Worm (Caenorhabditis elegans) whole organism, young adult: ENCODE results near the gene scl-7.
A peak's percentile ranks its signal among the peaks of the same experiment; 100 is the strongest.

Experiments used
- B0261.1 ChIP-seq: sonication (generic microtip); optimal IDR thresholded peaks from 2 replicates; lab custom pipeline; 2016; ENCODE audit warnings: mild to moderate bottlenecking, missing genetic modification characterization, moderate library complexity, missing compliant biosample characterization
- F39B2.1 ChIP-seq: fragments of 200-800 bp; sonication (Bioruptor generic); IDR thresholded peaks from 2 replicates; pipeline ENCODE4 v1.3.6; 2022; ENCODE audit warnings: missing genetic modification reagents, missing genetic modification characterization, missing compliant biosample characterization
- F55B11.4 ChIP-seq: sonication (generic microtip); optimal IDR thresholded peaks from 2 replicates; lab custom pipeline; 2016; ENCODE audit warnings: missing compliant biosample characterization, missing genetic modification characterization, borderline replicate concordance; ENCODE audit not compliant: insufficient read depth
- F57A8.1 ChIP-seq: fragments of 200-800 bp; sonication (Bioruptor generic); optimal IDR thresholded peaks from 2 replicates; lab custom pipeline; 2018; ENCODE audit warnings: mild to moderate bottlenecking, missing genetic modification characterization, moderate library complexity, missing compliant biosample characterization
- K11D2.4 ChIP-seq: fragments of 200-800 bp; sonication (Bioruptor generic); IDR thresholded peaks from 2 replicates; pipeline ENCODE4 v1.3.6; 2022; ENCODE audit warnings: missing genetic modification reagents, missing genetic modification characterization, missing compliant biosample characterization
- Y56A3A.18 ChIP-seq: fragments of 200-800 bp; sonication (Bioruptor generic); IDR thresholded peaks from 2 replicates; pipeline ENCODE4 v1.3.6; 2022; ENCODE audit warnings: missing genetic modification reagents, missing genetic modification characterization, missing compliant biosample characterization
- Y67H2A.10 ChIP-seq: fragments of 200-800 bp; sonication (Bioruptor generic); conservative IDR thresholded peaks from 2 replicates; pipeline ENCODE4 v1.3.6; 2022; ENCODE audit warnings: missing genetic modification reagents, missing genetic modification characterization, missing compliant biosample characterization
- ZK185.1 ChIP-seq: sonication (generic microtip); optimal IDR thresholded peaks from 2 replicates; lab custom pipeline; 2016; ENCODE audit warnings: mild to moderate bottlenecking, missing genetic modification characterization, missing compliant biosample characterization; ENCODE audit not compliant: poor library complexity, severe bottlenecking
- aptf-3 ChIP-seq: fragments of 200-800 bp; sonication (Bioruptor generic); IDR thresholded peaks from 2 replicates; pipeline ENCODE4 v1.3.6; 2022; ENCODE audit warnings: missing genetic modification characterization, missing compliant biosample characterization
- atf-7 ChIP-seq: sonication (generic microtip); optimal IDR thresholded peaks from 2 replicates; lab custom pipeline; 2017; ENCODE audit warnings: mild to moderate bottlenecking, missing genetic modification characterization, missing compliant biosample characterization
- attf-6 ChIP-seq: fragments of 200-800 bp; sonication (Bioruptor generic); IDR thresholded peaks from 2 replicates; pipeline ENCODE4 v1.3.6; 2022; ENCODE audit warnings: missing genetic modification reagents, missing genetic modification characterization, missing compliant biosample characterization
- cebp-1 ChIP-seq, 2 experiments: fragments of 200-800 bp in 1 of 2; sonication (Bioruptor generic) in 1 of 2; sonication (generic microtip) in 1 of 2; IDR thresholded peaks in 1 of 2; optimal IDR thresholded peaks in 1 of 2; 2 replicates each; pipeline versions ENCODE4 v1.3.6 to Lab custom; 2017 to 2022; ENCODE audit warnings: missing compliant biosample characterization in 2 of 2, missing genetic modification characterization in 2 of 2, mild to moderate bottlenecking in 1 of 2, missing genetic modification reagents in 1 of 2, moderate library complexity in 1 of 2
- cebp-2 ChIP-seq: fragments of 200-800 bp; sonication (Bioruptor generic); IDR thresholded peaks from 2 replicates; pipeline ENCODE4 v1.3.6; 2022; ENCODE audit warnings: missing genetic modification characterization, missing compliant biosample characterization
- ceh-27 ChIP-seq: fragments of 200-800 bp; sonication (Bioruptor generic); optimal IDR thresholded peaks from 2 replicates; lab custom pipeline; 2018; ENCODE audit warnings: mild to moderate bottlenecking, missing genetic modification characterization, moderate library complexity, missing compliant biosample characterization
- ceh-40 ChIP-seq: fragments of 200-800 bp; sonication (Bioruptor generic); IDR thresholded peaks from 2 replicates; pipeline ENCODE4 v1.3.6; 2022; ENCODE audit warnings: missing genetic modification characterization, missing compliant biosample characterization
- chd-7 ChIP-seq: sonication (generic microtip); optimal IDR thresholded peaks from 2 replicates; lab custom pipeline; 2016; ENCODE audit warnings: mild to moderate bottlenecking, missing genetic modification characterization, moderate library complexity, missing compliant biosample characterization
- efl-1 ChIP-seq: fragments of 150-350 bp; optimal IDR thresholded peaks from 2 replicates; lab custom pipeline; 2014; ENCODE audit warnings: missing biosample characterization, missing genetic modification reagents, missing genetic modification characterization
- egl-18 ChIP-seq: fragments of 200-800 bp; sonication (Bioruptor generic); IDR thresholded peaks from 2 replicates; pipeline ENCODE4 v1.3.6; 2022; ENCODE audit warnings: missing genetic modification reagents, missing genetic modification characterization, missing compliant biosample characterization
- egrh-3 ChIP-seq: fragments of 200-800 bp; sonication (Bioruptor generic); IDR thresholded peaks from 2 replicates; pipeline ENCODE4 v1.3.6; 2022; ENCODE audit warnings: missing genetic modification reagents, missing genetic modification characterization, missing compliant biosample characterization
- ekl-4 ChIP-seq: fragments of 200-800 bp; sonication (Bioruptor generic); IDR thresholded peaks from 2 replicates; pipeline ENCODE4 v1.3.6; 2022; ENCODE audit warnings: missing genetic modification reagents, missing genetic modification characterization, missing compliant biosample characterization
- ets-4 ChIP-seq: fragments of 200-800 bp; sonication (Bioruptor generic); optimal IDR thresholded peaks from 2 replicates; lab custom pipeline; 2018; ENCODE audit warnings: mild to moderate bottlenecking, missing genetic modification characterization, missing compliant biosample characterization
- hlh-26 ChIP-seq: fragments of 200-800 bp; sonication (Bioruptor generic); conservative IDR thresholded peaks from 2 replicates; pipeline ENCODE4 v1.3.6; 2022; ENCODE audit warnings: missing genetic modification reagents, missing genetic modification characterization, missing compliant biosample characterization
- hmg-1.2 ChIP-seq: fragments of 200-800 bp; sonication (Bioruptor generic); IDR thresholded peaks from 2 replicates; pipeline ENCODE4 v1.3.6; 2022; ENCODE audit warnings: missing genetic modification reagents, missing genetic modification characterization, missing compliant biosample characterization
- hrde-1 ChIP-seq: sonication (generic microtip); optimal IDR thresholded peaks from 2 replicates; lab custom pipeline; 2016; ENCODE audit warnings: missing genetic modification characterization, mild to moderate bottlenecking, missing compliant biosample characterization, moderate library complexity, missing genotype, missing genetic modification reagents, borderline replicate concordance
- nfyb-1 ChIP-seq: fragments of 200-800 bp; sonication (Bioruptor generic); IDR thresholded peaks from 2 replicates; pipeline ENCODE4 v1.3.6; 2022; ENCODE audit warnings: missing genetic modification reagents, missing genetic modification characterization, missing compliant biosample characterization
- nhr-179 ChIP-seq: sonication (generic microtip); optimal IDR thresholded peaks from 2 replicates; lab custom pipeline; 2016; ENCODE audit warnings: mild to moderate bottlenecking, missing genetic modification characterization, missing compliant biosample characterization
- nhr-27 ChIP-seq: fragments of 200-800 bp; sonication (Bioruptor generic); optimal IDR thresholded peaks from 2 replicates; lab custom pipeline; 2018; ENCODE audit warnings: mild to moderate bottlenecking, missing genetic modification characterization, moderate library complexity, missing compliant biosample characterization
- nhr-80 ChIP-seq: sonication (generic microtip); optimal IDR thresholded peaks from 2 replicates; lab custom pipeline; 2016; ENCODE audit warnings: missing genetic modification characterization, missing compliant biosample characterization
- nhr-90 ChIP-seq: sonication (generic microtip); optimal IDR thresholded peaks from 2 replicates; lab custom pipeline; 2016; ENCODE audit warnings: missing genotype, mild to moderate bottlenecking, missing genetic modification characterization, missing compliant biosample characterization
- rcor-1 ChIP-seq: fragments of 200-800 bp; sonication (Bioruptor generic); IDR thresholded peaks from 2 replicates; pipeline ENCODE4 v1.3.6; 2022; ENCODE audit warnings: missing genetic modification reagents, missing genetic modification characterization, missing compliant biosample characterization
- sdz-38 ChIP-seq: sonication (generic microtip); optimal IDR thresholded peaks from 2 replicates; lab custom pipeline; 2016; ENCODE audit warnings: missing genotype, missing genetic modification characterization, missing compliant biosample characterization
- sea-2 ChIP-seq: fragments of 200-800 bp; sonication (Bioruptor generic); IDR thresholded peaks from 2 replicates; pipeline ENCODE4 v1.3.6; 2022; ENCODE audit warnings: missing genetic modification characterization, missing compliant biosample characterization
- snpc-1.3 ChIP-seq: sonication (generic microtip); optimal IDR thresholded peaks from 2 replicates; lab custom pipeline; 2017; ENCODE audit warnings: missing genetic modification characterization, mild to moderate bottlenecking, missing compliant biosample characterization, antibody characterized with exemption, moderate library complexity, missing genotype, missing genetic modification reagents; ENCODE audit not compliant: insufficient read depth
- snpc-4 ChIP-seq, 5 experiments: fragments of 150-350 bp in 1 of 5; sonication (generic microtip) in 4 of 5; optimal IDR thresholded peaks; 2 replicates each; lab custom pipeline; 2014 to 2018; ENCODE audit warnings: missing genetic modification characterization in 5 of 5, missing biosample characterization in 3 of 5, antibody characterized with exemption in 2 of 5, mild to moderate bottlenecking in 2 of 5, missing compliant biosample characterization in 2 of 5, missing genotype in 2 of 5, moderate library complexity in 2 of 5, missing genetic modification reagents in 1 of 5
- tbp1 ChIP-seq: fragments of 200-800 bp; sonication (Bioruptor generic); optimal IDR thresholded peaks from 2 replicates; lab custom pipeline; 2018; ENCODE audit warnings: mild to moderate bottlenecking, missing genetic modification characterization, missing compliant biosample characterization
- tlf-1 ChIP-seq: fragments of 200-800 bp; sonication (Bioruptor generic); optimal IDR thresholded peaks from 2 replicates; lab custom pipeline; 2018; ENCODE audit warnings: mild to moderate bottlenecking, missing genetic modification characterization, missing compliant biosample characterization
- zfh-2 ChIP-seq: fragments of 200-800 bp; sonication (Bioruptor generic); conservative IDR thresholded peaks from 2 replicates; pipeline ENCODE4 v1.3.6; 2022; ENCODE audit warnings: missing genetic modification reagents, missing genetic modification characterization, missing compliant biosample characterization

Gene scl-7

ce11 chrIV:13070142-13070541 lies at the start of gene scl-7:
scl-7 (plus strand) TSS chrIV:13070442.
- no peak for TF ChIP-seq Y67H2A.10 (GFP tag; lab: Robert Waterston, UW)
- TF ChIP-seq B0261.1 (tag; lab: Kevin White, UChicago) = no peak

- TF ChIP-seq sea-2 (GFP tag; lab: Robert Waterston, UW) (no peak), ZK185.1 (tag; lab: Kevin White, UChicago) (no peak), ekl-4 (GFP tag; lab: Robert Waterston, UW) (no peak), aptf-3 (no peak), nhr-80 (tag; lab: Kevin White, UChicago) (no peak), snpc-4 (GFP tag; optimal IDR thresholded peaks at IDR 0.05; lab: Kevin White, UChicago) (no peak), snpc-4 (tag; optimal IDR thresholded peaks at IDR 0.05; lab: Kevin White, UChicago) (no peak), tbp1 (GFP tag; lab: Kevin White, UChicago) (no peak), attf-6 (GFP tag; lab: Robert Waterston, UW) (no peak), F39B2.1 (GFP tag; lab: Robert Waterston, UW) (no peak), hrde-1 (no peak), efl-1 (GFP tag; lab: Kevin White, UChicago) (no peak), ceh-27 (GFP tag; lab: Kevin White, UChicago) (no peak), ets-4 (GFP tag; lab: Kevin White, UChicago) (no peak)
- TF ChIP-seq, all 124 proteins: peak for 0
These were observed 49.2 kb upstream of the scl-7 start for ce11 chrIV:13021006-13021405.

ce11 chrIV:13022892-13023291 lies 47.4 kb upstream of the scl-7 start:
- TF ChIP-seq zfh-2 (GFP tag; lab: Robert Waterston, UW) (peak; percentile 90), cebp-2 (peak; percentile 90), sdz-38 (tag; lab: Kevin White, UChicago) (no peak), ZK185.1 (tag; lab: Kevin White, UChicago) (no peak), nhr-179 (tag; lab: Kevin White, UChicago) (no peak), F57A8.1 (GFP tag; lab: Kevin White, UChicago) (no peak), hmg-1.2 (GFP tag; lab: Robert Waterston, UW) (0 out of 2 replicates have a peak, but pooled peaks have one; percentile 16), nhr-27 (tag; lab: Kevin White, UChicago) (no peak), nfyb-1 (0 out of 2 replicates have a peak, but pooled peaks have one; percentile 17), egrh-3 (GFP tag; lab: Robert Waterston, UW) (peak; percentile 42; the same call in 1 of the 2 replicates)

ce11 chrIV:13025853-13026343 lies 44.3 kb upstream of the scl-7 start:
- 0 out of 2 replicates have a peak, but pooled peaks have one; percentile 14 for TF ChIP-seq rcor-1
- TF ChIP-seq B0261.1 (tag; lab: Kevin White, UChicago) = no peak
- TF ChIP-seq ceh-27 (GFP tag; lab: Kevin White, UChicago) = peak; percentile 14
- TF ChIP-seq egl-18 (GFP tag; lab: Robert Waterston, UW) = 0 out of 2 replicates have a peak, but pooled peaks have one; percentile 12
- TF ChIP-seq cebp-1 (GFP tag; IDR thresholded peaks at IDR 0.05; lab: Robert Waterston, UW) = no peak
- TF ChIP-seq cebp-1 (tag; optimal IDR thresholded peaks at IDR 0.05; lab: Kevin White, UChicago) = peak; percentile 5
- no peak for TF ChIP-seq K11D2.4
- peak; percentile 54; the same call in 1 of the 2 replicates for TF ChIP-seq zfh-2 (GFP tag; lab: Robert Waterston, UW)
- no peak for TF ChIP-seq attf-6 (GFP tag; lab: Robert Waterston, UW)

ce11 chrIV:13026762-13027161 lies 43.5 kb upstream of the scl-7 start:
- peak; percentile 49 for TF ChIP-seq nhr-90 (tag; lab: Kevin White, UChicago)
- TF ChIP-seq nhr-27 (tag; lab: Kevin White, UChicago) = no peak
- TF ChIP-seq snpc-1.3 = no peak
- peak; percentile 18 for TF ChIP-seq tlf-1 (GFP tag; lab: Kevin White, UChicago)
- peak; percentile 23 for TF ChIP-seq tbp1 (GFP tag; lab: Kevin White, UChicago)
- TF ChIP-seq zfh-2 (GFP tag; lab: Robert Waterston, UW) = peak; percentile 36; the same call in 1 of the 2 replicates
- TF ChIP-seq ceh-40 (GFP tag; lab: Robert Waterston, UW) = no peak
- peak; percentile 70 for TF ChIP-seq nfyb-1
- no peak for TF ChIP-seq hlh-26 (GFP tag; lab: Robert Waterston, UW)
- TF ChIP-seq ets-4 (GFP tag; lab: Kevin White, UChicago) = peak; percentile 70
- TF ChIP-seq atf-7 = peak; percentile 63
- TF ChIP-seq cebp-1 (GFP tag; IDR thresholded peaks at IDR 0.05; lab: Robert Waterston, UW) = no peak
- peak; percentile 9 for TF ChIP-seq cebp-1 (tag; optimal IDR thresholded peaks at IDR 0.05; lab: Kevin White, UChicago)
- no peak for TF ChIP-seq attf-6 (GFP tag; lab: Robert Waterston, UW)
- peak; percentile 64 for TF ChIP-seq chd-7
- TF ChIP-seq Y56A3A.18 (GFP tag; lab: Robert Waterston, UW) = peak; percentile 73; the same call in 1 of the 2 replicates
- TF ChIP-seq nhr-80 (tag; lab: Kevin White, UChicago) = peak; percentile 98
- TF ChIP-seq F55B11.4 = no peak
